Fruit fly (Drosophila melanogaster): ENCODE data around the gene CG31538.

Gene CG31538

DNA sequence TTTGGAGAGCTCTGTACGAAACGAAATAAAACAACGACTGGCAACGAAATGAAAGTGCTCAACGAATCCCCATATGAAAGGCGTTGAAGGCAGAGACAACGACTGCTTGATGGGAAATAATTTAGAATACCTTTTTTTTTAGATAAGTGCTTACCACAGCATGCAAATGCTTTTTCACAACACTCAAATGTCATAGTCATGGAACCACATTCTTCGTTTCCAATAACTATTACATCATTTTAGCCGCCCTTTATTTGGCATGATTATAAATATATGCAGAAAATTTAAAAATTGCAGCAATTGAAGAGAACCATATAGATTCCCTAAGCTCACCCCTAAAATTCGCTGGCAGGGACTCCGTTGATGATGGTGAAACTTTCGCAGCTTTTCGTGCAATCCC is at the start of gene CG31538:
TSS of gene CG31538 (minus strand) at position 101 of the 400 bp plus-strand sequence.
- TF ChIP-seq D1 (tag; optimal IDR thresholded peaks at IDR 0.05) (no peak), CG34367 (tag; optimal IDR thresholded peaks at IDR 0.05) (no peak), Pif1A (GFP tag; optimal IDR thresholded peaks at IDR 0.05) (no peak), CG8159 (tag; optimal IDR thresholded peaks at IDR 0.05) (no peak)

DNA sequence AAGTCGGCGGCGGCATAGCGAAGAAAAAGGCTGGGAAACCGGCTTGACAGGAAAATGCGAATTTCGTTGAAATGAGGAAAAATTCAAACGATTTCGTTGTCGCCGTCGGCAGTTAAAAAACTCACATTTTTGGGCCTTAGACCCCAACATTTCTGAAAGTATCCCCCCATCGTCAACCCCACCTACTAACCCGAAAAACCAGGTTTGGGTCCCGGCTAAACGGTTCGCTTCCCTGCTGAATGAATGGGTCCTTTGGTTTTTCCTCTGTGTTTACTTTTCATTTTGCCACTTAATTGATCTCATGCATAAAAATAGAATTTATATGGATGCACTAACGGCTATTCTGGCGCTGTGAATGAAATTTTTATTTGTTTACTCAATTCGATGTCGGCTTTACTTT is 48.5 kb upstream of the CG31538 start:
- no peak for TF ChIP-seq CG15710 (tag; optimal IDR thresholded peaks at IDR 0.05)
- 0 out of 3 replicates have a peak, but pooled peaks have one; percentile 15 for TF ChIP-seq fd96Ca (GFP tag; IDR thresholded peaks at IDR 0.05)

DNA sequence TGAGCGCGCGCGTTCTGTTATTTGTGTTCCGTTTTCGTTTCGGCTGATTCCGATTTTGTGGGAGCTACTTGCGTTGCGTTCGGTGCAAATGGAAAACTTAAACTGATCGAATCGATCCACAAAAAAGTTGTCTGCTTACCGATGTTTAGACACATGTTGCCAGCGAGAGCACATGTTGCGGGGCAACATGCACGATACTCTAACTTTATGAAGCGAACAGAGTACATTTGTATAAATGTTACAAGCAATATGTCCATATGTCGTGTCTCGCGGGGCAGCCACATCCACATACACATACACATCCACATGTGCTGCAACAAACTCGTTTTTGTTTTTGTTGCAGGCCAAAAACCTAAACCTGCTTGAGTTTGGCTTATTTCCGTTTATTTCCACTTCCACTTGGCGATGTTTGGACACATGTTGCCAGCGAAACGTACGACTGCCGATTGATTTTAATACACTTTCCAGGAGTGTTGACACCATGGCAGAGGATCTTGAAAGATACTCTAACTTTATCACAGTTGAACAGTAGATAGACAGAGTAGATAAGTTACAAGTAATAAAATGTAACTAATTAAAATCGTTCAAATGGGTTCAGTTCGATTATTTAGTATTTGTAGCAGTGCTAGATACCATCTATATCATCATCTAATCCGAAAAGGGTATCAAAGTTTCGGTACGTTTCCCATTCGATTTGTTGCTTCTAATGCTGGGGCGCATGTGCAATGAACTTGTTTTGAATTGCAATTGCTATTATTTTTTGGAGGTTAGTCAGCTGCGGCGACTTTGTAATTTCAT is 46.3 kb upstream of the CG31538 start:
- TF ChIP-seq CG32121 (GFP tag; IDR thresholded peaks at IDR 0.05) (peak; percentile 59; the same call in 1 of the 2 replicates), CG9948 (tag; optimal IDR thresholded peaks at IDR 0.05) (no peak), CG8159 (tag; optimal IDR thresholded peaks at IDR 0.05) (no peak), CG34367 (tag; optimal IDR thresholded peaks at IDR 0.05) (no peak), fd96Ca (GFP tag; IDR thresholded peaks at IDR 0.05) (no peak), rn (GFP tag; IDR thresholded peaks at IDR 0.05) (no peak), Pif1A (GFP tag; optimal IDR thresholded peaks at IDR 0.05) (peak; percentile 20), CG12605 (GFP tag; IDR thresholded peaks at IDR 0.05) (peak; percentile 15; the same call in 1 of the 2 replicates), Snoo (tag; optimal IDR thresholded peaks at IDR 0.05) (peak; percentile 7), CG8301 (tag; optimal IDR thresholded peaks at IDR 0.05) (peak; percentile 67), Ets98B (GFP tag; IDR thresholded peaks at IDR 0.05) (peak; percentile 58), gl (tag; optimal IDR thresholded peaks at IDR 0.05) (peak; percentile 27), CG10348 (GFP tag; IDR thresholded peaks at IDR 0.05) (no peak), CG17806 (tag; optimal IDR thresholded peaks at IDR 0.05) (no peak), CG13204 (GFP tag; optimal IDR thresholded peaks at IDR 0.05) (peak; percentile 7), EcR (GFP tag; optimal IDR thresholded peaks at IDR 0.05) (peak; percentile 54), D1 (tag; optimal IDR thresholded peaks at IDR 0.05) (no peak), CG14655 (GFP tag; optimal IDR thresholded peaks at IDR 0.05) (peak; percentile 57), CG15710 (tag; optimal IDR thresholded peaks at IDR 0.05) (no peak), CG4496 (GFP tag; IDR thresholded peaks at IDR 0.05) (peak; percentile 45; the same call in 2 of the 3 replicates), Pif1B (GFP tag; optimal IDR thresholded peaks at IDR 0.05) (no peak)

DNA sequence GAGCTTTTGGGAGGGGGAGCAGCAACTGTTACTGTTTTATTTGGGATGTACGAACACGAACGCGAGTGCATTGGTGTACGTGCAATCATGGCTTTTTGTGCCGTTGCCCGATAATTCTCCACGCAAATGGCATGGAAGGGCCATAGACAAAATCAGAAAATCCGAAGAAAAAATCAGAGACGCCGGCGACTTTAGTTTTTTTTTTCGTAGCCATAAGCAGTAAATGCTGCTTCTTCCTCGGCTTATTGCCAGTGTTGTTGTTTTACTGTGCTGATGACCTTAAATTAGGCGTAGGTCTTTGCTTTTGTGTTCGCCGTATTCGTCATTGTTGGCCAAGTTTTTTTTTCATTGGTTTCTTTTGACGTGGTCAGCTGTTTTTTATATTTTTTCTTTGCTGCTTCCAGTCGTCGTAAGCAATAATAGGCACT is 44.6 kb upstream of the CG31538 start:
- TF ChIP-seq CG17806 (tag; optimal IDR thresholded peaks at IDR 0.05) = no peak
- no peak for TF ChIP-seq Ets98B (GFP tag; IDR thresholded peaks at IDR 0.05)
- TF ChIP-seq CG13204 (GFP tag; optimal IDR thresholded peaks at IDR 0.05) = no peak
- TF ChIP-seq CG8301 (tag; optimal IDR thresholded peaks at IDR 0.05) = no peak
- TF ChIP-seq rn (GFP tag; IDR thresholded peaks at IDR 0.05) = no peak
- TF ChIP-seq Pif1A (GFP tag; optimal IDR thresholded peaks at IDR 0.05) = no peak
- TF ChIP-seq CG14655 (GFP tag; optimal IDR thresholded peaks at IDR 0.05) = no peak
- TF ChIP-seq CG10348 (GFP tag; IDR thresholded peaks at IDR 0.05) = no peak
- no peak for TF ChIP-seq CG15710 (tag; optimal IDR thresholded peaks at IDR 0.05)
- TF ChIP-seq CG4496 (GFP tag; IDR thresholded peaks at IDR 0.05) = no peak
- TF ChIP-seq CG32121 (GFP tag; IDR thresholded peaks at IDR 0.05) = no peak
- no peak for TF ChIP-seq CG8159 (tag; optimal IDR thresholded peaks at IDR 0.05)
- TF ChIP-seq Snoo (tag; optimal IDR thresholded peaks at IDR 0.05) = no peak
- TF ChIP-seq CG9948 (tag; optimal IDR thresholded peaks at IDR 0.05) = no peak
- no peak for TF ChIP-seq gl (tag; optimal IDR thresholded peaks at IDR 0.05)
- TF ChIP-seq Pif1B (GFP tag; optimal IDR thresholded peaks at IDR 0.05) = no peak
- no peak for TF ChIP-seq D1 (tag; optimal IDR thresholded peaks at IDR 0.05)

DNA sequence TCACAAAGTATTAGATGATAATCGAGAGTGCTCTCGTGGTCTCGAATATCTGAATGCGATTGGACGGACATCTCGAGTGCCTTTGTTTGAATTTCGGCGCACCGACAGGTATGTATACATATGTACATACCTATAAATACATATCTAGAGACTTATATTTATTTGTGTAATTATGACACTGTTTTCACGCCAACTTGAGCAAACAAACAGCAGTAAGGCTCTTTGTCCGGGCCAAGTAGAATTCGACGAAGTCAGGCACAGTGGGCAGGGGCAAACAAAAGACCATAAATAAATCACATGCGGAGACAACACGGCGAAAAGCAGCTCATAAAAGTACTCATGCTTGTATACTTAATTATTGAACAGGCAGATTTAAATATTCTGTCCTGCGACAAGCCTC is 43.0 kb upstream of the CG31538 start:
- no peak for TF ChIP-seq rn (GFP tag; IDR thresholded peaks at IDR 0.05)
- TF ChIP-seq Pif1A (GFP tag; optimal IDR thresholded peaks at IDR 0.05) = peak; percentile 0
- TF ChIP-seq CG9948 (tag; optimal IDR thresholded peaks at IDR 0.05) = no peak
- no peak for TF ChIP-seq CG15710 (tag; optimal IDR thresholded peaks at IDR 0.05)
- TF ChIP-seq CG10348 (GFP tag; IDR thresholded peaks at IDR 0.05) = no peak
- peak; percentile 4 for TF ChIP-seq Snoo (tag; optimal IDR thresholded peaks at IDR 0.05)
- TF ChIP-seq CG8301 (tag; optimal IDR thresholded peaks at IDR 0.05) = no peak

DNA sequence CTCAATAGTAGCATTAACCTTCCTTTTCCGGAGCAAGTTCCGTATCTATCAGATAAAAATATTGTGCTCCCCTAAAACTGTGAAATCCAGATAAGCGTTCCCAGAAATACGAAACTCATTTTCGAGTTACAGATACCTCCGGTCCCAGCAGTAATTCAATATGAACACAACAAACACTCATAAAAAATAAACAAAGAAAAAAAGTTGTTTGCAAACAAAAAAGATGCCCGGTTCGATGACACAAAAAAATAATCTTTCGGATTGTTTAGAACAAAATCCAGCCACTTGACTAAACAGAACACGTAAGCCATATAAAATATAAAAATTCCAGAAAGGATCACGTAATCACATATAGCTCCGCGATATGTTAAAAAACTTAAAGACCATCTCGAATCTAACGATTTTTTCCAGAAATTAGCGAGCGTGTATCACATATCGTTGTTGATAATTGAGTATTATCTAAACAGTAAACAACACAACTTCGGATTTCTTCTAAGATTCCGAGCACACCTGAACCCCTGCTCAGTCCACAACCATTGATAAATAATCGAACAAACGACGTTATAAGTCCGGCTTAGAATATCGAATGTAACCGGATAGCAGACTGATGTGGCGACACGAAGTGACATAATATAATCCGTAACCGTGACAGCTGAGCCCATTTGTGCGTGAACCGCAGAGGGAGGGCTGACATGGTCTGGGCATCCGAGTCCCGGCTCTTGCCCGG is 41.6 kb upstream of the CG31538 start:
- TF ChIP-seq CG34367 (tag; optimal IDR thresholded peaks at IDR 0.05) (no peak), CG32121 (GFP tag; IDR thresholded peaks at IDR 0.05) (no peak), Snoo (tag; optimal IDR thresholded peaks at IDR 0.05) (no peak), CG13204 (GFP tag; optimal IDR thresholded peaks at IDR 0.05) (no peak)

Data from whole organism, pupa.